Fruit fly (Drosophila melanogaster): ENCODE results near the gene Lectin-galC1.

Gene Lectin-galC1

DNA sequence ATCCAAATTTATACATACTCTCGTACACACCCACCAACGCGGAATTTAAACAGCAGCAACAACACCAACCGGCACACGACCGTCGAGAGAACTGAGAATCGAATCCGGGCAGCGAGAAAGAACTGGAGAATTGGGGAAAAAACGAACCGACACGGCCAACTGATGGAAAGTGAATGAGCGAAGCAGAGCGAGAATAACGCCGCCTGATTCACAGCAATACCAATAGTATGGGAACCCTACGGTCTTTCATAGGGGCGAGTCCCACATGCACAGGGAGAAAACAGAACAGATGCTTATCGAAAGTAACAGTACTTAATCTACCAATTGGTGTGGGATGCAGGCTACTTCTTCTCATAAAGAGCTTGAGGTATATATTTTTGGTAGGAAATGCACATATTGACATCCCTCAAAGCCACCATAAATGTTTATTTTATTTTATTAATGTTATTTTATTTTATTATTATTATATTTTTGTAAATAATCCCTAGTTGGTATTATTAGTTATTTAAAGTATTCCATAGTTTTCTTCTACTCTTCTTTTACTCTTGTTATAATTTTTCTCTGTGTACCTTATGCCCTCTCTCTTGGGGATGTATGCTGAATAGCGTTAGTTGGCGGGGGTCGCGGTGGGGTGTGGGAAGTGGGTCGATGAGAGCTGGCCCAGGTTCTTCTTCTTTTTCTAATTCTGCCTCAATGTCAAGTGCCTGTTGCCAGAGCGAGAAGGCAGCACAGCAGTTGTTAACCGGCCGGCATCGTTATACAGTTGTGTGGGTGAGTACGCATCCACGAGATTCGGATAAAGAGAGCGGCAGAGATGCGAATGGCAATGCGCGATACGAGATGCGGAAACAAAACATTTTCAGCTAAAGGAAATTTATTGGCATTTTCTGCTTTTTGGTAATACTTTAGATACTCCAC is 18.7 kb upstream of the Lectin-galC1 start, which contains the start of gene CG17544 (continued):
- peak; percentile 39; the same call in 2 of the 4 replicates for TF ChIP-seq Gug (GFP tag; IDR thresholded peaks at IDR 0.05)
- no peak for TF ChIP-seq CG17612 (GFP tag; IDR thresholded peaks at IDR 0.05)
- TF ChIP-seq CG7928 (GFP tag; optimal IDR thresholded peaks at IDR 0.05) = no peak
- TF ChIP-seq BtbVII (GFP tag; optimal IDR thresholded peaks at IDR 0.05) = peak; percentile 84
- TF ChIP-seq lola (GFP tag; optimal IDR thresholded peaks at IDR 0.05) = peak in 1 of 3 experiments; percentile 83
- peak; percentile 62 for TF ChIP-seq sr (GFP tag; IDR thresholded peaks at IDR 0.05)
- TF ChIP-seq trem (tag; optimal IDR thresholded peaks at IDR 0.05) = peak; percentile 75
- peak; percentile 87 for TF ChIP-seq CG1832 (GFP tag; optimal IDR thresholded peaks at IDR 0.05)
- no peak for TF ChIP-seq h (optimal IDR thresholded peaks at IDR 0.05)
- peak; percentile 76 for TF ChIP-seq slbo (GFP tag; IDR thresholded peaks at IDR 0.05)
- TF ChIP-seq cg (GFP tag; optimal IDR thresholded peaks at IDR 0.05) = peak; percentile 90
- TF ChIP-seq Rx (GFP tag; IDR thresholded peaks at IDR 0.05) = peak; percentile 52; the same call in 1 of the 2 replicates
- TF ChIP-seq gsb-n (tag; optimal IDR thresholded peaks at IDR 0.05) = peak; percentile 60
- TF ChIP-seq ham (GFP tag; IDR thresholded peaks at IDR 0.05) = no peak
- no peak for TF ChIP-seq Hmx (GFP tag; optimal IDR thresholded peaks at IDR 0.05)
- peak; percentile 33; the same call in 1 of the 2 replicates for TF ChIP-seq CG14667 (GFP tag; IDR thresholded peaks at IDR 0.05)
- TF ChIP-seq unpg (GFP tag; optimal IDR thresholded peaks at IDR 0.05) = peak; percentile 53
- peak; percentile 63 for TF ChIP-seq tgo (GFP tag; IDR thresholded peaks at IDR 0.05)
- no peak for TF ChIP-seq CG17186 (GFP tag; optimal IDR thresholded peaks at IDR 0.05)
- TF ChIP-seq CG31388 (GFP tag; optimal IDR thresholded peaks at IDR 0.05) = peak; percentile 6
- TF ChIP-seq tap (tag; optimal IDR thresholded peaks at IDR 0.05) = peak; percentile 72
- TF ChIP-seq CG7271 (tag; optimal IDR thresholded peaks at IDR 0.05) = no peak
- no peak for TF ChIP-seq Sry-δ (GFP tag; optimal IDR thresholded peaks at IDR 0.05)
- TF ChIP-seq scrt (GFP tag; optimal IDR thresholded peaks at IDR 0.05) = peak; percentile 88

- TF ChIP-seq CG3065 (GFP tag; optimal IDR thresholded peaks at IDR 0.05) (no peak), sr (GFP tag; IDR thresholded peaks at IDR 0.05) (no peak), luna (GFP tag; optimal IDR thresholded peaks at IDR 0.05) (no peak), CG2129 (GFP tag; IDR thresholded peaks at IDR 0.05; ENCODE audit: partially characterized antibody) (no peak), run (tag; optimal IDR thresholded peaks at IDR 0.05) (no peak), Bgb (GFP tag; IDR thresholded peaks at IDR 0.05; ENCODE audit: partially characterized antibody) (no peak), aop (GFP tag; IDR thresholded peaks at IDR 0.05) (no peak), CG12769 (tag; optimal IDR thresholded peaks at IDR 0.05) (peak; percentile 59), cg (GFP tag; optimal IDR thresholded peaks at IDR 0.05) (no peak), slbo (GFP tag; IDR thresholded peaks at IDR 0.05) (no peak), CG6791 (GFP tag; IDR thresholded peaks at IDR 0.05; ENCODE audit: partially characterized antibody) (0 out of 3 replicates have a peak, but pooled peaks have one; percentile 22), H15 (GFP tag; IDR thresholded peaks at IDR 0.05) (no peak), her (GFP tag; optimal IDR thresholded peaks at IDR 0.05) (no peak), gro (GFP tag; optimal IDR thresholded peaks at IDR 0.05) (no peak), CG5180 (GFP tag; optimal IDR thresholded peaks at IDR 0.05) (no peak), CG3281 (GFP tag; optimal IDR thresholded peaks at IDR 0.05) (no peak), CG10543 (GFP tag; optimal IDR thresholded peaks at IDR 0.05) (peak; percentile 24), psq (GFP tag; optimal IDR thresholded peaks at IDR 0.05) (no peak), pita (GFP tag; optimal IDR thresholded peaks at IDR 0.05) (no peak), Fer2 (tag; optimal IDR thresholded peaks at IDR 0.05) (no peak), CG8281 (tag; optimal IDR thresholded peaks at IDR 0.05) (no peak), CG10366 (GFP tag; IDR thresholded peaks at IDR 0.05) (no peak), Lhr (GFP tag; optimal IDR thresholded peaks at IDR 0.05) (no peak), ken (GFP tag; IDR thresholded peaks at IDR 0.05) (no peak), mam (GFP tag; optimal IDR thresholded peaks at IDR 0.05) (no peak), CG9817 (tag; optimal IDR thresholded peaks at IDR 0.05) (no peak), zfh1 (GFP tag; IDR thresholded peaks at IDR 0.05) (no peak), CG10267 (tag; optimal IDR thresholded peaks at IDR 0.05) (no peak)
Observed at dm6 chr2L:19401914-19402313, 15.3 kb upstream of the Lectin-galC1 start.

Data from whole organism, embryonic.